Worm (Caenorhabditis elegans): ENCODE results near the gene thn-2.

The thn-2 gene

ce11 chrIV:12391003-12391637, 8.2 kb downstream of the thn-2 start, which contains the start of the genes rps-23 and dpm-3 (continued):
- peak; percentile 98 for TF ChIP-seq unc-130 (tag; optimal IDR thresholded peaks at IDR 0.05)
- peak; percentile 100 for TF ChIP-seq lsy-2 (tag; optimal IDR thresholded peaks at IDR 0.05)
- TF ChIP-seq nhr-71 (tag; optimal IDR thresholded peaks at IDR 0.05), result peak; percentile 97
- TF ChIP-seq fkh-8 (tag; optimal IDR thresholded peaks at IDR 0.05), result peak; percentile 98
- peak; percentile 46 for TF ChIP-seq ceh-8 (GFP tag; optimal IDR thresholded peaks at IDR 0.05)
- TF ChIP-seq ztf-4 (tag; optimal IDR thresholded peaks at IDR 0.05), result peak; percentile 83
- TF ChIP-seq Y116A8C.19 (tag; optimal IDR thresholded peaks at IDR 0.05; ENCODE audit: borderline replicate concordance), result peak; percentile 53
- peak; percentile 93 for TF ChIP-seq swsn-7 (tag; optimal IDR thresholded peaks at IDR 0.05)
- no peak for TF ChIP-seq ets-5 (GFP tag; IDR thresholded peaks at IDR 0.05)
- no peak for TF ChIP-seq hlh-17 (GFP tag; optimal IDR thresholded peaks at IDR 0.05; ENCODE audit: borderline replicate concordance)
- TF ChIP-seq egl-27 (tag; optimal IDR thresholded peaks at IDR 0.05), result no peak
- peak; percentile 93 for TF ChIP-seq mab-9 (GFP tag; IDR thresholded peaks at IDR 0.05)
- peak; percentile 86 for TF ChIP-seq jun-1 (tag; optimal IDR thresholded peaks at IDR 0.05)
- peak; percentile 87 for TF ChIP-seq fkh-4 (tag; optimal IDR thresholded peaks at IDR 0.05; ENCODE audit: borderline replicate concordance)
- TF ChIP-seq zag-1 (tag; optimal IDR thresholded peaks at IDR 0.05), result peak; percentile 65
- peak; percentile 88 to 93 for TF ChIP-seq lin-35 (GFP tag; optimal IDR thresholded peaks at IDR 0.05)
- TF ChIP-seq nhr-12 (tag; optimal IDR thresholded peaks at IDR 0.05), result no peak
- TF ChIP-seq nhr-77 (tag; optimal IDR thresholded peaks at IDR 0.05), result peak; percentile 84
- TF ChIP-seq nhr-47 (tag; optimal IDR thresholded peaks at IDR 0.05), result peak; percentile 96
- TF ChIP-seq C34B4.2 (tag; optimal IDR thresholded peaks at IDR 0.05), result no peak
- peak; percentile 94 for TF ChIP-seq nhr-20 (tag; optimal IDR thresholded peaks at IDR 0.05)
- TF ChIP-seq nhr-76 (tag; optimal IDR thresholded peaks at IDR 0.05), result no peak
- peak; percentile 93 for TF ChIP-seq lin-13 (GFP tag; optimal IDR thresholded peaks at IDR 0.05)
- peak; percentile 97 for TF ChIP-seq isw-1 (GFP tag; IDR thresholded peaks at IDR 0.05)
- no peak for TF ChIP-seq unc-30 (tag; optimal IDR thresholded peaks at IDR 0.05)
- TF ChIP-seq dsc-1 (tag; optimal IDR thresholded peaks at IDR 0.05), result peak; percentile 91
- peak; percentile 62 for TF ChIP-seq nhr-237 (tag; optimal IDR thresholded peaks at IDR 0.05)
- peak; percentile 83 to 88 (median 87) for TF ChIP-seq dpl-1 (GFP tag; optimal IDR thresholded peaks at IDR 0.05)
- TF ChIP-seq nhr-19 (GFP tag; conservative IDR thresholded peaks at IDR 0.05), result peak; percentile 96
- peak; percentile 79 for TF ChIP-seq elt-2 (tag; optimal IDR thresholded peaks at IDR 0.05)
- no peak for TF ChIP-seq nhr-84 (tag; optimal IDR thresholded peaks at IDR 0.05)
- TF ChIP-seq fkh-10 (GFP tag; optimal IDR thresholded peaks at IDR 0.05), result peak; percentile 81
- peak; percentile 85 for TF ChIP-seq lin-39 (tag; optimal IDR thresholded peaks at IDR 0.05)
- TF ChIP-seq grh-1 (GFP tag; IDR thresholded peaks at IDR 0.05), result peak; percentile 90
- TF ChIP-seq unc-86 (tag; optimal IDR thresholded peaks at IDR 0.05), result peak; percentile 91
- TF ChIP-seq ces-1 (GFP tag; optimal IDR thresholded peaks at IDR 0.05), result no peak
- TF ChIP-seq efl-3 (GFP tag; optimal IDR thresholded peaks at IDR 0.05), result peak; percentile 10
- TF ChIP-seq snu-23 (GFP tag; optimal IDR thresholded peaks at IDR 0.05), result peak; percentile 96
- TF ChIP-seq alr-1 (tag; optimal IDR thresholded peaks at IDR 0.05; ENCODE audit: borderline replicate concordance), result no peak
- TF ChIP-seq aha-1 (tag; optimal IDR thresholded peaks at IDR 0.05), result peak; percentile 37
- TF ChIP-seq lin-14 (GFP tag; optimal IDR thresholded peaks at IDR 0.05), result peak; percentile 94

- TF ChIP-seq hlh-17 (GFP tag; optimal IDR thresholded peaks at IDR 0.05; ENCODE audit: borderline replicate concordance) (no peak), skn-1 (tag; optimal IDR thresholded peaks at IDR 0.05) (no peak), lin-39 (tag; optimal IDR thresholded peaks at IDR 0.05) (no peak), zip-4 (GFP tag; optimal IDR thresholded peaks at IDR 0.05) (no peak), nhr-84 (tag; optimal IDR thresholded peaks at IDR 0.05) (no peak), unc-62 (GFP tag; optimal IDR thresholded peaks at IDR 0.05) (no peak), aha-1 (tag; optimal IDR thresholded peaks at IDR 0.05) (no peak), snu-23 (GFP tag; optimal IDR thresholded peaks at IDR 0.05) (peak; percentile 18), fkh-4 (tag; optimal IDR thresholded peaks at IDR 0.05; ENCODE audit: borderline replicate concordance) (no peak), unc-86 (tag; optimal IDR thresholded peaks at IDR 0.05) (no peak), isw-1 (GFP tag; IDR thresholded peaks at IDR 0.05) (no peak), nhr-19 (GFP tag; conservative IDR thresholded peaks at IDR 0.05) (no peak), ceh-88 (GFP tag; IDR thresholded peaks at IDR 0.05) (no peak), nhr-20 (tag; optimal IDR thresholded peaks at IDR 0.05) (peak; percentile 15), efl-1 (optimal IDR thresholded peaks at IDR 0.05) (peak; percentile 23 to 28), efl-1 (GFP tag; optimal IDR thresholded peaks at IDR 0.05 in 1 of 2) (peak in 1 of 2 experiments; percentile 6), dpl-1 (GFP tag; optimal IDR thresholded peaks at IDR 0.05) (peak in 2 of 3 experiments; percentile 0 to 33), dsc-1 (tag; optimal IDR thresholded peaks at IDR 0.05) (peak; percentile 45), fos-1 (tag; optimal IDR thresholded peaks at IDR 0.05) (no peak), jun-1 (tag; optimal IDR thresholded peaks at IDR 0.05) (peak; percentile 15), nhr-90 (tag; optimal IDR thresholded peaks at IDR 0.05; ENCODE audit: poor library complexity) (peak; percentile 19)
These were observed 13.8 kb downstream of the thn-2 start for ce11 chrIV:12396645-12397258.
